Worm (Caenorhabditis elegans) whole organism, L1 larva: Measurements from ENCODE around the gene C34E11.4.

Experiments used
- alr-1 ChIP-seq: fragments of 200-800 bp; sonication (Bioruptor generic); optimal IDR thresholded peaks from 2 replicates; lab custom pipeline; 2018; ENCODE audit warnings: borderline replicate concordance, mild to moderate bottlenecking, missing genetic modification characterization, missing compliant biosample characterization
- ama-1 ChIP-seq: fragments of 150-350 bp; optimal IDR thresholded peaks from 2 replicates; lab custom pipeline; 2014
- blmp-1 ChIP-seq: fragments of 150-350 bp; optimal IDR thresholded peaks from 2 replicates; lab custom pipeline; 2014; ENCODE audit warnings: missing biosample characterization, missing genetic modification characterization
- ceh-63 ChIP-seq: fragments of 200-800 bp; sonication (Bioruptor generic); optimal IDR thresholded peaks from 2 replicates; lab custom pipeline; 2018; ENCODE audit warnings: mild to moderate bottlenecking, missing genetic modification characterization, missing compliant biosample characterization
- ceh-8 ChIP-seq: fragments of 200-800 bp; sonication (Bioruptor generic); optimal IDR thresholded peaks from 2 replicates; lab custom pipeline; 2018; ENCODE audit warnings: mild to moderate bottlenecking, missing genetic modification characterization, moderate library complexity, missing compliant biosample characterization
- ceh-90 ChIP-seq: sonication (generic microtip); optimal IDR thresholded peaks from 2 replicates; lab custom pipeline; 2016; ENCODE audit warnings: missing genetic modification characterization, missing compliant biosample characterization
- dpl-1 ChIP-seq, 3 experiments: fragments of 150-350 bp in 2 of 3; sonication (generic microtip) in 1 of 3; optimal IDR thresholded peaks; 2 replicates each; lab custom pipeline; 2014 to 2017; ENCODE audit warnings: missing biosample characterization in 3 of 3, missing genetic modification characterization in 3 of 3, missing genetic modification reagents in 3 of 3
- efl-1 ChIP-seq, 4 experiments: fragments of 150-350 bp; optimal IDR thresholded peaks in 3 of 4; peaks in 1 of 4; 1 replicate in 1 of 4; 2 replicates in 3 of 4; lab custom pipeline; 2014; ENCODE audit warnings: missing biosample characterization in 2 of 4, missing genetic modification characterization in 2 of 4, missing genetic modification reagents in 2 of 4
- efl-3 ChIP-seq: fragments of 200-800 bp; sonication (Bioruptor generic); optimal IDR thresholded peaks from 2 replicates; lab custom pipeline; 2018; ENCODE audit warnings: mild to moderate bottlenecking, missing genetic modification characterization, missing compliant biosample characterization
- egl-13 ChIP-seq: sonication (generic microtip); optimal IDR thresholded peaks from 2 replicates; lab custom pipeline; 2016; ENCODE audit warnings: missing genotype, missing genetic modification reagents, missing genetic modification characterization, missing compliant biosample characterization
- egl-27 ChIP-seq, 2 experiments: fragments of 150-350 bp in 1 of 2; sonication (generic microtip); optimal IDR thresholded peaks; 3 replicates each; lab custom pipeline; 2017 to 2018; ENCODE audit warnings: missing biosample characterization in 2 of 2, missing genetic modification characterization in 2 of 2, missing genetic modification reagents in 2 of 2
- elt-2 ChIP-seq: sonication (generic microtip); optimal IDR thresholded peaks from 2 replicates; lab custom pipeline; 2016; ENCODE audit warnings: missing genetic modification characterization, mild to moderate bottlenecking, inconsistent platforms, missing compliant biosample characterization, missing genetic modification reagents
- ets-5 ChIP-seq: fragments of 200-800 bp; sonication (Bioruptor generic); IDR thresholded peaks from 2 replicates; pipeline ENCODE4 v1.3.6; 2022; ENCODE audit warnings: missing genetic modification characterization, missing compliant biosample characterization
- fkh-10 ChIP-seq: sonication (generic microtip); optimal IDR thresholded peaks from 2 replicates; lab custom pipeline; 2017; ENCODE audit warnings: missing biosample characterization, missing genetic modification reagents, missing genetic modification characterization
- fkh-4 ChIP-seq: sonication (generic microtip); optimal IDR thresholded peaks from 2 replicates; lab custom pipeline; 2016; ENCODE audit warnings: missing compliant biosample characterization, missing genetic modification characterization, borderline replicate concordance
- fkh-8 ChIP-seq: sonication (generic microtip); optimal IDR thresholded peaks from 2 replicates; lab custom pipeline; 2016; ENCODE audit warnings: mild to moderate bottlenecking, missing genetic modification characterization, missing compliant biosample characterization
- grh-1 ChIP-seq: fragments of 200-800 bp; sonication (Bioruptor generic); IDR thresholded peaks from 2 replicates; pipeline ENCODE4 v1.3.6; 2022; ENCODE audit warnings: missing genetic modification reagents, missing genetic modification characterization, missing compliant biosample characterization
- hlh-17 ChIP-seq: fragments of 200-800 bp; sonication (Bioruptor generic); optimal IDR thresholded peaks from 2 replicates; lab custom pipeline; 2018; ENCODE audit warnings: missing genetic modification characterization, mild to moderate bottlenecking, missing compliant biosample characterization, moderate library complexity, borderline replicate concordance
- hpl-2 ChIP-seq: fragments of 150-350 bp; optimal IDR thresholded peaks from 2 replicates; lab custom pipeline; 2014; ENCODE audit warnings: missing biosample characterization, missing genetic modification reagents, missing genetic modification characterization
- jun-1 ChIP-seq: fragments of 150-350 bp; optimal IDR thresholded peaks from 2 replicates; lab custom pipeline; 2014; ENCODE audit warnings: missing biosample characterization, missing genetic modification reagents, missing genetic modification characterization
- lin-13 ChIP-seq: fragments of 150-350 bp; optimal IDR thresholded peaks from 2 replicates; lab custom pipeline; 2014; ENCODE audit warnings: missing biosample characterization, missing genetic modification reagents, missing genetic modification characterization
- lin-14 ChIP-seq: fragments of 200-800 bp; sonication (Bioruptor generic); optimal IDR thresholded peaks from 2 replicates; lab custom pipeline; 2018; ENCODE audit warnings: mild to moderate bottlenecking, missing genetic modification characterization, moderate library complexity, missing compliant biosample characterization
- lin-15B ChIP-seq: fragments of 150-350 bp; sonication (generic microtip); optimal IDR thresholded peaks from 3 replicates; lab custom pipeline; 2014; ENCODE audit warnings: missing biosample characterization, missing genetic modification characterization
- lin-35 ChIP-seq, 2 experiments: fragments of 150-350 bp; optimal IDR thresholded peaks; 2 replicates each; lab custom pipeline; 2014; ENCODE audit warnings: missing biosample characterization in 2 of 2, missing genetic modification characterization in 2 of 2, missing genetic modification reagents in 2 of 2
- lir-3 ChIP-seq: sonication (generic microtip); optimal IDR thresholded peaks from 2 replicates; lab custom pipeline; 2016; ENCODE audit warnings: mild to moderate bottlenecking, missing genetic modification characterization, moderate library complexity, missing compliant biosample characterization; ENCODE audit not compliant: poor library complexity
- mdl-1 ChIP-seq, 2 experiments: fragments of 150-350 bp; optimal IDR thresholded peaks; 2 replicates each; lab custom pipeline; 2014 to 2017; ENCODE audit warnings: missing biosample characterization in 2 of 2, missing genetic modification characterization in 2 of 2, inconsistent platforms in 1 of 2
- mep-1 ChIP-seq: fragments of 150-350 bp; optimal IDR thresholded peaks from 2 replicates; lab custom pipeline; 2014; ENCODE audit warnings: missing biosample characterization, missing genetic modification characterization
- nhr-12 ChIP-seq: sonication (generic microtip); optimal IDR thresholded peaks from 2 replicates; lab custom pipeline; 2017; ENCODE audit warnings: missing biosample characterization, missing genetic modification characterization
- nhr-20 ChIP-seq: sonication (generic microtip); optimal IDR thresholded peaks from 2 replicates; lab custom pipeline; 2016; ENCODE audit warnings: mild to moderate bottlenecking, missing genetic modification characterization, missing compliant biosample characterization
- nhr-237 ChIP-seq: fragments of 150-350 bp; optimal IDR thresholded peaks from 2 replicates; lab custom pipeline; 2014; ENCODE audit warnings: missing biosample characterization, missing genetic modification characterization
- nhr-71 ChIP-seq: sonication (generic microtip); optimal IDR thresholded peaks from 2 replicates; lab custom pipeline; 2016; ENCODE audit warnings: mild to moderate bottlenecking, missing genetic modification characterization, moderate library complexity, missing compliant biosample characterization
- nhr-76 ChIP-seq: sonication (generic microtip); optimal IDR thresholded peaks from 2 replicates; lab custom pipeline; 2017; ENCODE audit warnings: missing biosample characterization, missing genetic modification characterization
- nhr-77 ChIP-seq: fragments of 150-350 bp; optimal IDR thresholded peaks from 2 replicates; lab custom pipeline; 2014; ENCODE audit warnings: missing biosample characterization, missing genetic modification characterization
- nhr-84 ChIP-seq: sonication (generic microtip); optimal IDR thresholded peaks from 2 replicates; lab custom pipeline; 2017; ENCODE audit warnings: missing biosample characterization, missing genetic modification characterization
- nhr-85 ChIP-seq: sonication (generic microtip); peaks from one replicate; lab custom pipeline; 2016; ENCODE audit warnings: missing genetic modification characterization, inconsistent platforms, missing compliant biosample characterization
- nhr-90 ChIP-seq: sonication (generic microtip); optimal IDR thresholded peaks from 2 replicates; lab custom pipeline; 2016; ENCODE audit warnings: mild to moderate bottlenecking, missing genetic modification characterization, missing compliant biosample characterization; ENCODE audit not compliant: poor library complexity
- pax-3 ChIP-seq: fragments of 200-800 bp; sonication (Bioruptor generic); optimal IDR thresholded peaks from 2 replicates; lab custom pipeline; 2018; ENCODE audit warnings: mild to moderate bottlenecking, missing genetic modification characterization, moderate library complexity, missing compliant biosample characterization
- skn-1 ChIP-seq: fragments of 150-350 bp; optimal IDR thresholded peaks from 2 replicates; lab custom pipeline; 2014; ENCODE audit warnings: missing biosample characterization, missing genetic modification characterization
- sox-4 ChIP-seq: sonication (generic microtip); optimal IDR thresholded peaks from 2 replicates; lab custom pipeline; 2016; ENCODE audit warnings: missing genetic modification characterization, missing compliant biosample characterization
- sptf-1 ChIP-seq: fragments of 150-350 bp; optimal IDR thresholded peaks from 2 replicates; lab custom pipeline; 2014; ENCODE audit warnings: missing biosample characterization, missing genetic modification characterization
- unc-130 ChIP-seq: fragments of 150-350 bp; optimal IDR thresholded peaks from 2 replicates; lab custom pipeline; 2017; ENCODE audit warnings: missing biosample characterization, missing genetic modification characterization, inconsistent platforms
- unc-30 ChIP-seq: sonication (generic microtip); optimal IDR thresholded peaks from 2 replicates; lab custom pipeline; 2017; ENCODE audit warnings: missing biosample characterization, missing genetic modification characterization
- unc-62 ChIP-seq: fragments of 150-350 bp; optimal IDR thresholded peaks from 2 replicates; lab custom pipeline; 2014; ENCODE audit warnings: missing biosample characterization, missing genetic modification reagents, missing genetic modification characterization
- xbp-1 ChIP-seq: sonication (generic microtip); optimal IDR thresholded peaks from 2 replicates; lab custom pipeline; 2016; ENCODE audit warnings: missing genetic modification characterization, missing compliant biosample characterization
- zag-1 ChIP-seq: fragments of 150-350 bp; optimal IDR thresholded peaks from 2 replicates; lab custom pipeline; 2014; ENCODE audit warnings: missing biosample characterization, missing genetic modification characterization
- ztf-11 ChIP-seq, 2 experiments: sonication (generic microtip); optimal IDR thresholded peaks; 2 replicates each; lab custom pipeline; 2016 to 2017; ENCODE audit warnings: missing genetic modification characterization in 2 of 2, missing biosample characterization in 1 of 2, missing compliant biosample characterization in 1 of 2

The C34E11.4 gene

DNA sequence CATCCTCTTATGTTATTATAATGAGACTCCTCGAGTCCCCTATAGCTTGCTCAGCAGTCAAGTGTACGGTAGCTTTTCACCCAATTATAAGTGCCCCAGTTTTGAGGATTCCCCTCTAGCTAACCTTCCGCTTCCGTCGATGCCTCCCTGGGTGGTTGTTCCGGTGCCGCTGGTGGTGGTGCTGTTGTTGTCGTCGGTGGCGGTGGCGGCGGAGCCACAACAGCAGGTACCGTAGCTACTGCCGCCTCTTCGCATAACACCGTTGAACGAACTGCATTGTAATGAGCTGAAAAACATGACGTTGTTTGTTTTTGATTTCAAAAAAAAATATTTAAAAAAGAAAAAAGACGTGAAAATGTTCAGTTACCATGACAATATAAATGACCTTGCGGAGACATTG, 37.6 kb upstream of the C34E11.4 start:
- TF ChIP-seq mep-1 (tag; lab: Kevin White, UChicago) (no peak), lin-13 (GFP tag; lab: Kevin White, UChicago) (no peak), unc-62 (GFP tag; lab: Kevin White, UChicago) (no peak), sox-4 (no peak), xbp-1 (no peak), ets-5 (GFP tag; lab: Robert Waterston, UW) (no peak), nhr-84 (no peak)

DNA sequence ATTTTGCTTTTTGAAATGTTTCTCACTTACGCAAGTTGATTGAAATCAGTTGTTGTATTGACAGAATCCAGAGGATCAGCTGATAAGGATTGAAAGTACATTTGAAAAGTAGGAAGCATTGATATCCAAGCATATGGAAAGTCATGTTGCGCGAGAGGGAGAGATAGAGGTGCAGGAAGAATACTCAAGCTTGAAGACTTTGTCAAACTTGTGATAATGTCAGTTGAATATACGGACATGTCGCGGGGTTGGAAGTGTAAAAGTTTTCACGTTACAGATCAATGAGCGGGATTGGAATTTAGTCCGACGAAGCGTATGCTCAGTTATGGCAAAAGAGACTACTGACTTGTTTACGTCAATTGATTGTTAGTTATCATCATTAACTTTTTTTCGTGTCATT, 34.7 kb upstream of the C34E11.4 start, which contains the start of gene ttx-3:
Gene ttx-3 (minus strand): TSS at position 101 of the 400 bp plus-strand sequence.
- TF ChIP-seq nhr-71 (tag; lab: Kevin White, UChicago), result no peak
- no peak for TF ChIP-seq fkh-4 (tag; lab: Kevin White, UChicago)
- TF ChIP-seq fkh-8 (tag; lab: Kevin White, UChicago), result peak; percentile 26
- TF ChIP-seq nhr-12, result no peak
- no peak for TF ChIP-seq efl-1 (optimal IDR thresholded peaks at IDR 0.05; lab: Kevin White, UChicago)
- peak in 1 of 2 experiments; percentile 29 for TF ChIP-seq efl-1 (GFP tag; optimal IDR thresholded peaks at IDR 0.05 in 1 of 2; lab: Kevin White, UChicago)

DNA sequence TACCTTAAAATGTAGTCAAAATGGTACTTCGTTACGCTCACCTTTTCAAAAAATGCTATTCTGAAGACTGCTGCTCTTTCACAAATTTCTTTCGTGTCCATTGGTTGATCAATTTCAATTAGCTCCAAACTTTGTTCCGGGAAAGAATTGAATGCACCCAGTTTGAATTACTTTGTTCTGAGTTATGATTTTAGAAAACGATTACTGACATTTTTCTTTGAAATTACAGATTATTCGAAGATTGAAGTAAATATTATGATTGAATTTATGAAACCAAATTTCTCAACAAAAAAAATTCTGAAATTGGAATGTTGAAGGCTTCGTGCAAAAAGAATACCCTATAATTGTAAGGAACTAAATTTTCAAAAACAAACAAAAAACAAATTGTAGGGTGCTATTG, 19.8 kb upstream of the C34E11.4 start, which contains the start of gene Y102F5A.1:
Gene Y102F5A.1 (minus strand): TSS at position 101 of the 400 bp plus-strand sequence.
- TF ChIP-seq lin-14 (no peak), alr-1 (tag; lab: Kevin White, UChicago) (no peak), ztf-11 (tag; optimal IDR thresholded peaks at IDR 0.05; lab: Kevin White, UChicago) (no peak), egl-13 (tag; lab: Kevin White, UChicago) (no peak), sptf-1 (no peak), nhr-12 (no peak), blmp-1 (tag; lab: Kevin White, UChicago) (no peak), nhr-20 (tag; lab: Kevin White, UChicago) (no peak), ceh-63 (no peak), ceh-90 (tag; lab: Kevin White, UChicago) (no peak), lir-3 (tag; lab: Kevin White, UChicago) (no peak), fkh-10 (GFP tag; lab: Kevin White, UChicago) (no peak), dpl-1 (GFP tag; optimal IDR thresholded peaks at IDR 0.05; lab: Kevin White, UChicago) (no peak), skn-1 (tag; lab: Kevin White, UChicago) (no peak), unc-130 (tag; lab: Kevin White, UChicago) (no peak), nhr-77 (tag; lab: Kevin White, UChicago) (no peak)

DNA sequence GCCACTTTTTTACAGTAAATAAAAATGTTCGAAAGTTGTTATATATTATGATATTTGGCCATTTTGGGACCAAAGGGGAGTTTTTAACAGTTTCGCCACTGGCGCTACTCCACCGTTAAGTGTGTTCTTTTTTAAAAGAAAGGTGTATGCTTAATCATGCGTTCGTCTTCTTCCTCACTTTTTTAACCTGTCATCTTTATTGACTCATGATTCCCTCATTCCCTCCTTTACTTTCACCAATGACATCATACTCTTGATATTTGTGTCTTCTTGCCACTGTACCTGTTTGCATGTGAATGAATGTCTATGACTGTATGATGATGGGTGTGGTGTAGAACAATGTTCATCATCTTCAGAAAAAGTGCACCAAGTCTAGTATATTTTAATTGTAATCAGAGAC, 13.4 kb upstream of the C34E11.4 start:
- TF ChIP-seq grh-1 (GFP tag; lab: Robert Waterston, UW) (no peak), nhr-237 (no peak), lir-3 (tag; lab: Kevin White, UChicago) (no peak), efl-3 (GFP tag; lab: Kevin White, UChicago) (no peak), lin-14 (peak; percentile 9), mdl-1 (tag; optimal IDR thresholded peaks at IDR 0.05; lab: Kevin White, UChicago) (no peak), lin-35 (GFP tag; optimal IDR thresholded peaks at IDR 0.05; lab: Kevin White, UChicago) (peak in 1 of 2 experiments; percentile 17), elt-2 (tag; lab: Kevin White, UChicago) (no peak), sox-4 (no peak), zag-1 (tag; lab: Kevin White, UChicago) (no peak), ztf-11 (tag; optimal IDR thresholded peaks at IDR 0.05; lab: Kevin White, UChicago) (no peak), skn-1 (tag; lab: Kevin White, UChicago) (peak; percentile 66), hlh-17 (no peak), egl-27 (tag; optimal IDR thresholded peaks at IDR 0.05; lab: Kevin White, UChicago) (no peak), nhr-76 (tag; lab: Kevin White, UChicago) (no peak), hpl-2 (no peak), fkh-10 (GFP tag; lab: Kevin White, UChicago) (no peak), nhr-90 (tag; lab: Kevin White, UChicago) (no peak), jun-1 (tag; lab: Kevin White, UChicago) (peak; percentile 13), ceh-8 (GFP tag; lab: Kevin White, UChicago) (no peak), nhr-85 (tag; lab: Kevin White, UChicago) (peak; percentile 75), lin-15B (tag; lab: Kevin White, UChicago) (no peak), nhr-71 (tag; lab: Kevin White, UChicago) (peak; percentile 8), xbp-1 (no peak), pax-3 (no peak), egl-13 (tag; lab: Kevin White, UChicago) (no peak), ama-1 (lab: Kevin White, UChicago) (no peak), unc-30 (tag; lab: Kevin White, UChicago) (no peak), mep-1 (tag; lab: Kevin White, UChicago) (no peak)
